Fruit fly (Drosophila melanogaster) whole organism, embryonic: ENCODE data around the gene T48.

Source experiments
- Aef1 ChIP-seq: fragments of 200-800 bp; sonication (Bioruptor generic); IDR thresholded peaks from 3 replicates; pipeline ENCODE4 v1.3.6; 2022; ENCODE audit warnings: missing biosample characterization, missing genetic modification characterization
- Awh ChIP-seq: fragments of 200-800 bp; sonication (Bioruptor generic); IDR thresholded peaks from 2 replicates; pipeline ENCODE4, ENCODE4 v1.3.6; 2022; ENCODE audit warnings: missing biosample characterization, missing genetic modification characterization
- CG11093 ChIP-seq: fragments of 200-800 bp; sonication (Bioruptor generic); IDR thresholded peaks from 3 replicates; pipeline ENCODE4 v1.3.6; 2022; ENCODE audit warnings: missing biosample characterization, missing genetic modification characterization
- CG11695 ChIP-seq: fragments of 200-800 bp; sonication (Bioruptor generic); IDR thresholded peaks from 3 replicates; pipeline ENCODE4 v1.3.6; 2022; ENCODE audit warnings: missing biosample characterization, missing genetic modification characterization
- CG12219 ChIP-seq: fragments of 200-800 bp; sonication (Bioruptor generic); optimal IDR thresholded peaks from 3 replicates; lab custom pipeline; 2018; ENCODE audit warnings: missing biosample characterization, mild to moderate bottlenecking, missing genetic modification characterization
- CG12769 ChIP-seq: fragments of 200-800 bp; sonication (Bioruptor generic); optimal IDR thresholded peaks from 2 replicates; lab custom pipeline; 2019; ENCODE audit warnings: missing biosample characterization, mild to moderate bottlenecking, missing genetic modification characterization, moderate library complexity
- CG14710 ChIP-seq: fragments of 200-800 bp; sonication (Bioruptor generic); optimal IDR thresholded peaks from 3 replicates; lab custom pipeline; 2019; ENCODE audit warnings: missing biosample characterization, mild to moderate bottlenecking, missing genetic modification characterization, moderate library complexity
- CG17829 ChIP-seq: fragments of 200-800 bp; optimal IDR thresholded peaks from 2 replicates; lab custom pipeline; 2019; ENCODE audit warnings: missing biosample characterization, mild to moderate bottlenecking, missing genetic modification characterization, moderate library complexity
- CG18619 ChIP-seq: fragments of 200-800 bp; sonication (Bioruptor generic); optimal IDR thresholded peaks from 3 replicates; lab custom pipeline; 2017; ENCODE audit warnings: missing biosample characterization, mild to moderate bottlenecking, missing genetic modification characterization
- CG3847 ChIP-seq: fragments of 200-800 bp; sonication (Bioruptor generic); IDR thresholded peaks from 2 replicates; pipeline ENCODE4 v1.3.6; 2022; ENCODE audit warnings: missing biosample characterization, missing genetic modification characterization
- CG3995 ChIP-seq: fragments of 200-800 bp; sonication (Bioruptor generic); optimal IDR thresholded peaks from 3 replicates; lab custom pipeline; 2016; ENCODE audit warnings: missing biosample characterization, missing genetic modification characterization
- CG5180 ChIP-seq: fragments of 200-800 bp; sonication (Bioruptor generic); optimal IDR thresholded peaks from 3 replicates; lab custom pipeline; 2017; ENCODE audit warnings: missing biosample characterization, missing genetic modification characterization, mild to moderate bottlenecking, moderate library complexity, missing genetic modification reagents
- CG6683 ChIP-seq: fragments of 200-800 bp; sonication (Bioruptor generic); optimal IDR thresholded peaks from 2 replicates; lab custom pipeline; 2017; ENCODE audit warnings: missing biosample characterization, mild to moderate bottlenecking, missing genetic modification characterization, missing genetic modification reagents
- CG9609 ChIP-seq: fragments of 200-800 bp; sonication (Bioruptor generic); optimal IDR thresholded peaks from 3 replicates; lab custom pipeline; 2016; ENCODE audit warnings: missing biosample characterization, missing genetic modification characterization
- Chrac-16 ChIP-seq: fragments of 200-800 bp; sonication (Bioruptor generic); optimal IDR thresholded peaks from 3 replicates; lab custom pipeline; 2016; ENCODE audit warnings: missing biosample characterization, missing genetic modification characterization
- Dek ChIP-seq: fragments of 200-800 bp; sonication (Bioruptor generic); optimal IDR thresholded peaks from 3 replicates; lab custom pipeline; 2019; ENCODE audit warnings: missing biosample characterization, mild to moderate bottlenecking, missing genetic modification characterization, moderate library complexity
- Ets97D ChIP-seq: fragments of 200-800 bp; sonication (Bioruptor generic); optimal IDR thresholded peaks from 3 replicates; lab custom pipeline; 2016; ENCODE audit warnings: missing biosample characterization, missing genetic modification characterization
- Hand ChIP-seq: fragments of 200-800 bp; sonication (Bioruptor generic); optimal IDR thresholded peaks from 2 replicates; lab custom pipeline; 2017; ENCODE audit warnings: mild to moderate bottlenecking, missing biosample characterization, missing genetic modification reagents, missing genetic modification characterization
- Hmx ChIP-seq: fragments of 200-800 bp; sonication (Bioruptor generic); optimal IDR thresholded peaks from 2 replicates; lab custom pipeline; 2016; ENCODE audit warnings: missing biosample characterization, missing genetic modification characterization
- Hr51 ChIP-seq, 2 experiments: fragments of 200-800 bp; sonication (Bioruptor generic); optimal IDR thresholded peaks; 2 replicates in 1 of 2; 3 replicates in 1 of 2; lab custom pipeline; 2016 to 2018; ENCODE audit warnings: missing biosample characterization in 2 of 2, missing genetic modification characterization in 2 of 2, mild to moderate bottlenecking in 1 of 2, moderate library complexity in 1 of 2
- Med ChIP-seq: fragments of 200-800 bp; sonication (Bioruptor generic); peaks from one replicate; lab custom pipeline; 2016; ENCODE audit warnings: missing biosample characterization, missing genetic modification characterization, mild to moderate bottlenecking, inconsistent platforms, moderate library complexity
- Myb ChIP-seq: fragments of 200-800 bp; sonication (Bioruptor generic); optimal IDR thresholded peaks from 2 replicates; lab custom pipeline; 2016; ENCODE audit warnings: missing biosample characterization, missing genetic modification characterization
- Nf-YB ChIP-seq: fragments of 200-800 bp; sonication (Bioruptor generic); optimal IDR thresholded peaks from 3 replicates; lab custom pipeline; 2019; ENCODE audit warnings: missing biosample characterization, mild to moderate bottlenecking, missing genetic modification characterization, moderate library complexity
- Opbp ChIP-seq: fragments of 200-800 bp; sonication (Bioruptor generic); IDR thresholded peaks from 3 replicates; pipeline ENCODE4 v1.3.6; 2022; ENCODE audit warnings: missing biosample characterization, missing genetic modification characterization; ENCODE audit not compliant: partially characterized antibody
- Ptx1 ChIP-seq: fragments of 200-800 bp; sonication (Bioruptor generic); IDR thresholded peaks from 2 replicates; pipeline ENCODE4 v1.3.6; 2022; ENCODE audit warnings: missing biosample characterization, missing genetic modification characterization
- Rx ChIP-seq: fragments of 200-800 bp; sonication (Bioruptor generic); IDR thresholded peaks from 2 replicates; pipeline ENCODE4 v1.3.6; 2022; ENCODE audit warnings: missing biosample characterization, missing genetic modification characterization
- Trl ChIP-seq, 3 experiments: fragments of >200 bp in 2 of 3; fragments of 200-800 bp in 1 of 3; sonication (Bioruptor generic) in 1 of 3; optimal IDR thresholded peaks; 2 replicates in 1 of 3; 3 replicates in 2 of 3; lab custom pipeline; 2016 to 2017; ENCODE audit warnings: missing biosample characterization in 1 of 3, missing genetic modification characterization in 1 of 3
- Xrp1 ChIP-seq: fragments of 200-800 bp; sonication (Bioruptor generic); IDR thresholded peaks from 2 replicates; pipeline ENCODE4 v1.3.6; 2022; ENCODE audit warnings: missing biosample characterization, missing genetic modification characterization
- al ChIP-seq: fragments of 200-800 bp; sonication (Bioruptor generic); IDR thresholded peaks from 2 replicates; pipeline ENCODE4 v1.3.6; 2022; ENCODE audit warnings: missing biosample characterization, missing genetic modification characterization
- bsh ChIP-seq, 2 experiments: fragments of 200-800 bp; sonication (Bioruptor generic); optimal IDR thresholded peaks; 2 replicates each; lab custom pipeline; 2017 to 2018; ENCODE audit warnings: mild to moderate bottlenecking in 2 of 2, missing biosample characterization in 2 of 2, missing genetic modification characterization in 2 of 2, moderate library complexity in 1 of 2
- chinmo ChIP-seq: fragments of 200-800 bp; sonication (Bioruptor generic); IDR thresholded peaks from 4 replicates; pipeline ENCODE4 v1.3.6; 2022; ENCODE audit warnings: missing biosample characterization, missing genetic modification characterization; ENCODE audit not compliant: partially characterized antibody
- dmrt11E ChIP-seq: fragments of 200-800 bp; sonication (Bioruptor generic); optimal IDR thresholded peaks from 3 replicates; lab custom pipeline; 2018; ENCODE audit warnings: missing biosample characterization, mild to moderate bottlenecking, missing genetic modification characterization, moderate library complexity
- ems ChIP-seq: fragments of 200-800 bp; sonication (Bioruptor generic); optimal IDR thresholded peaks from 3 replicates; lab custom pipeline; 2016; ENCODE audit warnings: missing biosample characterization, missing genetic modification characterization
- fd3F ChIP-seq: fragments of 200-800 bp; sonication (Bioruptor generic); optimal IDR thresholded peaks from 2 replicates; lab custom pipeline; 2018; ENCODE audit warnings: missing biosample characterization, mild to moderate bottlenecking, missing genetic modification characterization, moderate library complexity
- fd96Cb ChIP-seq: fragments of 200-800 bp; sonication (Bioruptor generic); optimal IDR thresholded peaks from 2 replicates; lab custom pipeline; 2018; ENCODE audit warnings: missing biosample characterization, mild to moderate bottlenecking, missing genetic modification characterization, moderate library complexity
- gem ChIP-seq: fragments of 200-800 bp; sonication (Bioruptor generic); optimal IDR thresholded peaks from 2 replicates; lab custom pipeline; 2019; ENCODE audit warnings: missing biosample characterization, mild to moderate bottlenecking, missing genetic modification characterization, moderate library complexity
- gfzf ChIP-seq: fragments of 200-800 bp; sonication (Bioruptor generic); optimal IDR thresholded peaks from 2 replicates; lab custom pipeline; 2016; ENCODE audit warnings: missing biosample characterization, mild to moderate bottlenecking, missing genetic modification characterization, moderate library complexity
- grau ChIP-seq: fragments of 200-800 bp; optimal IDR thresholded peaks from 3 replicates; lab custom pipeline; 2019; ENCODE audit warnings: missing biosample characterization, mild to moderate bottlenecking, missing genetic modification characterization, moderate library complexity
- hb ChIP-seq: fragments of 200-800 bp; sonication (Bioruptor generic); IDR thresholded peaks from 3 replicates; pipeline ENCODE4 v1.3.6; 2022; ENCODE audit warnings: missing biosample characterization, missing genetic modification characterization; ENCODE audit not compliant: partially characterized antibody
- hkb ChIP-seq, 2 experiments: fragments of 200-800 bp in 1 of 2; fragments of >200 bp in 1 of 2; sonication (Bioruptor generic) in 1 of 2; IDR thresholded peaks in 1 of 2; optimal IDR thresholded peaks in 1 of 2; 2 replicates each; pipeline versions ENCODE4 v1.3.6 to Lab custom; 2017 to 2022; ENCODE audit warnings: missing biosample characterization in 1 of 2, missing genetic modification characterization in 1 of 2
- jumu ChIP-seq: fragments of 200-800 bp; sonication (Bioruptor generic); optimal IDR thresholded peaks from 3 replicates; lab custom pipeline; 2016; ENCODE audit warnings: missing biosample characterization, missing genetic modification characterization
- lilli ChIP-seq: fragments of 200-800 bp; sonication (Bioruptor generic); optimal IDR thresholded peaks from 3 replicates; lab custom pipeline; 2016; ENCODE audit warnings: missing biosample characterization, missing genetic modification characterization
- maf-S ChIP-seq: fragments of 200-800 bp; sonication (Bioruptor generic); optimal IDR thresholded peaks from 2 replicates; lab custom pipeline; 2016; ENCODE audit warnings: missing biosample characterization, missing genetic modification characterization
- mam ChIP-seq: fragments of 200-800 bp; sonication (Bioruptor generic); optimal IDR thresholded peaks from 3 replicates; lab custom pipeline; 2016; ENCODE audit warnings: missing biosample characterization, missing genetic modification characterization
- pb ChIP-seq: fragments of 200-800 bp; sonication (Bioruptor generic); optimal IDR thresholded peaks from 3 replicates; lab custom pipeline; 2016; ENCODE audit warnings: missing biosample characterization, missing genetic modification characterization
- pnt ChIP-seq: fragments of 200-800 bp; sonication (Bioruptor generic); optimal IDR thresholded peaks from 3 replicates; lab custom pipeline; 2016; ENCODE audit warnings: missing biosample characterization, missing genetic modification characterization
- salm ChIP-seq: fragments of 200-800 bp; sonication (Bioruptor generic); optimal IDR thresholded peaks from 2 replicates; lab custom pipeline; 2018; ENCODE audit warnings: missing biosample characterization, mild to moderate bottlenecking, missing genetic modification characterization
- slbo ChIP-seq: fragments of 200-800 bp; sonication (Bioruptor generic); IDR thresholded peaks from 2 replicates; pipeline ENCODE4 v1.3.6; 2022; ENCODE audit warnings: missing biosample characterization, missing genetic modification characterization
- tx ChIP-seq: fragments of 200-800 bp; sonication (Bioruptor generic); optimal IDR thresholded peaks from 2 replicates; lab custom pipeline; 2016; ENCODE audit warnings: missing biosample characterization, missing genetic modification characterization
- zfh2 ChIP-seq: fragments of 200-800 bp; sonication (Bioruptor generic); optimal IDR thresholded peaks from 2 replicates; lab custom pipeline; 2016; ENCODE audit warnings: missing biosample characterization, missing genetic modification characterization

T48 gene

DNA sequence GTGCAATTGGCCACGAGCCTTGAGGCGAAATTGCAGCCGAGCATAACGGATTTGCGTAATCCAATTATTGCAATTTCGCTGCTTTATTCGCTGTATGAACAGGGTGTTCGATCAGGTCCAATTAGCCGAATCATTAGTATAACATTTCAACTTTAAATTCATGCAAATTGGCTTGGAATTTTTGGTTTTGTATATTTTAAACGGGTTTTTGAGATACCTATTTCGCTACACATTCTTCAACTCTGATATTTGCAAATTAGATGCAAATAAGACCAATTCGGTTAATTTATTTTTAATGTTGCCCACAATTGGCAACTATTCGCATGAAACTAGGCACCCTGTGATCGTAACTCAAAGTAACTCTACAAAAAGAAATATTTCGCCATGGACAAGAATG is 71.9 kb downstream of the T48 start (continued):
- TF ChIP-seq mam (GFP tag; lab: Kevin White, UChicago) (peak; percentile 13), Hr51 (GFP tag; optimal IDR thresholded peaks at IDR 0.05; lab: Kevin White, UChicago) (peak in 1 of 2 experiments; percentile 39), CG3995 (GFP tag; lab: Kevin White, UChicago) (no peak), CG5180 (GFP tag; lab: Kevin White, UChicago) (no peak), fd3F (GFP tag; lab: Kevin White, UChicago) (peak; percentile 31), Xrp1 (GFP tag; lab: Robert Waterston, UW) (no peak), gem (tag; lab: Kevin White, UChicago) (peak; percentile 45), ems (GFP tag; lab: Kevin White, UChicago) (no peak), CG6683 (GFP tag; lab: Kevin White, UChicago) (no peak), Chrac-16 (no peak), Rx (GFP tag; lab: Robert Waterston, UW) (0 out of 2 replicates have a peak, but pooled peaks have one; percentile 8), fd96Cb (tag; lab: Kevin White, UChicago) (peak; percentile 28), dmrt11E (tag; lab: Kevin White, UChicago) (no peak), CG11093 (GFP tag; lab: Robert Waterston, UW) (no peak), Ptx1 (no peak), CG18619 (GFP tag; lab: Kevin White, UChicago) (no peak), zfh2 (GFP tag; lab: Kevin White, UChicago) (peak; percentile 49), CG12219 (GFP tag; lab: Kevin White, UChicago) (no peak), Med (GFP tag; lab: Kevin White, UChicago) (peak; percentile 85), chinmo (GFP tag; lab: Robert Waterston, UW) (no peak), Awh (GFP tag; lab: Robert Waterston, UW) (no peak), CG11695 (peak; percentile 12; the same call in 1 of the 3 replicates), CG3847 (GFP tag; lab: Robert Waterston, UW) (peak; percentile 27), Hmx (GFP tag; lab: Kevin White, UChicago) (no peak), al (GFP tag; lab: Robert Waterston, UW) (no peak), Ets97D (GFP tag; lab: Kevin White, UChicago) (no peak), hb (GFP tag; lab: Robert Waterston, UW) (no peak), CG9609 (peak; percentile 15), Opbp (GFP tag; lab: Robert Waterston, UW) (no peak), gfzf (no peak), hkb (optimal IDR thresholded peaks at IDR 0.05; lab: Kevin White, UChicago) (no peak), hkb (GFP tag; IDR thresholded peaks at IDR 0.05; lab: Robert Waterston, UW) (no peak), CG17829 (no peak), Aef1 (no peak), grau (peak; percentile 28), maf-S (GFP tag; lab: Kevin White, UChicago) (peak; percentile 30), jumu (no peak), Nf-YB (no peak), Dek (tag; lab: Kevin White, UChicago) (no peak), lilli (GFP tag; lab: Kevin White, UChicago) (peak; percentile 43), slbo (GFP tag; lab: Robert Waterston, UW) (peak; percentile 41; the same call in 1 of the 2 replicates), tx (GFP tag; lab: Kevin White, UChicago) (peak; percentile 12), pnt (GFP tag; lab: Kevin White, UChicago) (no peak), pb (no peak), Myb (GFP tag; lab: Kevin White, UChicago) (no peak), CG14710 (tag; lab: Kevin White, UChicago) (no peak), Trl (optimal IDR thresholded peaks at IDR 0.05; lab: Kevin White, UChicago) (no peak), Trl (GFP tag; optimal IDR thresholded peaks at IDR 0.05; lab: Kevin White, UChicago) (peak; percentile 35), salm (no peak), CG12769 (tag; lab: Kevin White, UChicago) (peak; percentile 44), bsh (GFP tag; optimal IDR thresholded peaks at IDR 0.05; lab: Kevin White, UChicago) (peak in 1 of 2 experiments; percentile 70), Hand (GFP tag; lab: Kevin White, UChicago) (no peak)
